Fruit fly (Drosophila melanogaster) Kc167 (cell line): Measurements from ENCODE around the gene Ctl2.

Experiments
- Myc ChIP-seq: fragments of >200 bp; optimal IDR thresholded peaks from 2 replicates; lab custom pipeline; 2017; ENCODE audit warnings: missing external identifiers
- Sin3A ChIP-seq: fragments of >200 bp; optimal IDR thresholded peaks from 2 replicates; lab custom pipeline; 2018; ENCODE audit warnings: missing external identifiers
- ttk ChIP-seq: sonication (Bioruptor generic); optimal IDR thresholded peaks from 2 replicates; lab custom pipeline; 2017; ENCODE audit warnings: missing external identifiers

DNA sequence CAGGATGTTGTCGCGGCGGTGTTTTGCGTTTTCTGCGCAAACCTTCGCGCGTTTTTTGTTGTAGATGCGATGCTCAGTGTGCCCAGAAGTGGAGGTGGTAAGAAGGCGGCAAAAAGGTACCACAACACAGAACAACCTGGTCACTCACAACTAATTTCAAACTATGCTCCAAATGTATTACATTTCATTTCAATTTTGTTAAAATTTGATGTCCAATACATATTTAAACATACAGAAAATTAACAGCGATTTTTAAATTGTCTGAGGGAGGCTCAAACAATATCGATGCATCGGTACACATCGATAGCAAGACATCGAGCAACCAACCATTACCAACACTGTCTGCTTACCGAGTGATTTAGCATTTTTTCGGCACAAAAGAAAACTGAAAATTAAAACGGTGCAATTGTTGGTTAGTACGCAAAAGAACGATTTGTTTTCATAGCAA lies 30.1 kb downstream of the Ctl2 start, which contains the start of the genes Slbp and Rpn2:
- TF ChIP-seq Sin3A (lab: Kevin White, UChicago), result no peak
- TF ChIP-seq Myc (lab: Kevin White, UChicago), result no peak
- TF ChIP-seq ttk (lab: Kevin White, UChicago), result no peak
